Fruit fly (Drosophila melanogaster): Measurements from ENCODE around the gene CG34250.

Gene CG34250

dm6 chr3L:17428779-17429178 is 47.2 kb upstream of the CG34250 start, which contains the start of gene Gorab (continued):
- TF ChIP-seq CG14014 (GFP tag; IDR thresholded peaks at IDR 0.05), result peak; percentile 94
- peak; percentile 77 for TF ChIP-seq tup (GFP tag; optimal IDR thresholded peaks at IDR 0.05)
- TF ChIP-seq Hr39 (optimal IDR thresholded peaks at IDR 0.05), result no peak
- TF ChIP-seq gfzf (GFP tag; optimal IDR thresholded peaks at IDR 0.05), result peak; percentile 20
- peak; percentile 8 for TF ChIP-seq btn (GFP tag; optimal IDR thresholded peaks at IDR 0.05)
- TF ChIP-seq gro (GFP tag; optimal IDR thresholded peaks at IDR 0.05), result peak; percentile 72
- peak; percentile 87 for TF ChIP-seq CG10147 (GFP tag; optimal IDR thresholded peaks at IDR 0.05)
- TF ChIP-seq CG17359 (tag; optimal IDR thresholded peaks at IDR 0.05), result peak; percentile 88
- peak; percentile 75 for TF ChIP-seq Dp (GFP tag; optimal IDR thresholded peaks at IDR 0.05)
- no peak for TF ChIP-seq prd (optimal IDR thresholded peaks at IDR 0.05)
- TF ChIP-seq prd (GFP tag; IDR thresholded peaks at IDR 0.05), result peak; percentile 98
- TF ChIP-seq gsb-n (tag; optimal IDR thresholded peaks at IDR 0.05), result peak; percentile 52
- no peak for TF ChIP-seq CG34376 (GFP tag; optimal IDR thresholded peaks at IDR 0.05)
- peak; percentile 80 for TF ChIP-seq CG18599 (GFP tag; optimal IDR thresholded peaks at IDR 0.05)
- no peak for TF ChIP-seq salm (tag; optimal IDR thresholded peaks at IDR 0.05)
- TF ChIP-seq Hmr (GFP tag; optimal IDR thresholded peaks at IDR 0.05), result peak; percentile 67
- no peak for TF ChIP-seq CG12071 (GFP tag; optimal IDR thresholded peaks at IDR 0.05)
- peak; percentile 89 for TF ChIP-seq ro (GFP tag; IDR thresholded peaks at IDR 0.05)
- peak; percentile 92 for TF ChIP-seq Mad (GFP tag; optimal IDR thresholded peaks at IDR 0.05)
- TF ChIP-seq H15 (GFP tag; IDR thresholded peaks at IDR 0.05), result peak; percentile 91
- peak; percentile 47 for TF ChIP-seq CG1529 (GFP tag; optimal IDR thresholded peaks at IDR 0.05)
- no peak for TF ChIP-seq schlank (tag; optimal IDR thresholded peaks at IDR 0.05)
- no peak for TF ChIP-seq mirr (GFP tag; optimal IDR thresholded peaks at IDR 0.05)
- TF ChIP-seq CG13123 (GFP tag; optimal IDR thresholded peaks at IDR 0.05), result peak; percentile 85
- peak; percentile 94 for TF ChIP-seq CG4730 (GFP tag; IDR thresholded peaks at IDR 0.05)
- peak; percentile 85; the same call in 2 of the 3 replicates for TF ChIP-seq so (GFP tag; IDR thresholded peaks at IDR 0.05)
- no peak for TF ChIP-seq br (optimal IDR thresholded peaks at IDR 0.05)
- peak; percentile 87 for TF ChIP-seq CG11504 (tag; optimal IDR thresholded peaks at IDR 0.05)
- TF ChIP-seq CG11560 (tag; IDR thresholded peaks at IDR 0.05), result peak; percentile 93
- TF ChIP-seq trem (tag; optimal IDR thresholded peaks at IDR 0.05), result peak; percentile 91
- peak; percentile 92 for TF ChIP-seq otp (GFP tag; IDR thresholded peaks at IDR 0.05)
- peak; percentile 5 for TF ChIP-seq kni (GFP tag; optimal IDR thresholded peaks at IDR 0.05)
- TF ChIP-seq CG17385 (GFP tag; optimal IDR thresholded peaks at IDR 0.05), result peak; percentile 68
- TF ChIP-seq nau (GFP tag; optimal IDR thresholded peaks at IDR 0.05), result peak; percentile 57
- no peak for TF ChIP-seq CG14965 (GFP tag; optimal IDR thresholded peaks at IDR 0.05; ENCODE audit: borderline replicate concordance)
- TF ChIP-seq Trl (optimal IDR thresholded peaks at IDR 0.05), result no peak
- peak; percentile 4 for TF ChIP-seq Trl (GFP tag; optimal IDR thresholded peaks at IDR 0.05)
- TF ChIP-seq lmd (GFP tag; IDR thresholded peaks at IDR 0.05), result peak; percentile 94
- TF ChIP-seq fd102C (GFP tag; optimal IDR thresholded peaks at IDR 0.05), result no peak
- TF ChIP-seq CG7745 (tag; optimal IDR thresholded peaks at IDR 0.05), result no peak
- peak; percentile 48; the same call in 2 of the 3 replicates for TF ChIP-seq CG16813 (GFP tag; IDR thresholded peaks at IDR 0.05; ENCODE audit: partially characterized antibody)
- peak; percentile 86 for TF ChIP-seq CG4820 (GFP tag; optimal IDR thresholded peaks at IDR 0.05)
- TF ChIP-seq nerfin-1 (tag; optimal IDR thresholded peaks at IDR 0.05), result peak; percentile 54
- peak; percentile 88 for TF ChIP-seq NfI (GFP tag; optimal IDR thresholded peaks at IDR 0.05)
- TF ChIP-seq CG33557 (GFP tag; optimal IDR thresholded peaks at IDR 0.05), result peak; percentile 55
- TF ChIP-seq Doc3 (GFP tag; IDR thresholded peaks at IDR 0.05; ENCODE audit: partially characterized antibody), result peak; percentile 42; the same call in 1 of the 3 replicates
- peak; percentile 79 for TF ChIP-seq Fer2 (tag; optimal IDR thresholded peaks at IDR 0.05)
- peak; percentile 6 for TF ChIP-seq Hey (tag; optimal IDR thresholded peaks at IDR 0.05)
- no peak for TF ChIP-seq CG2129 (GFP tag; IDR thresholded peaks at IDR 0.05; ENCODE audit: partially characterized antibody)
- peak; percentile 72 for TF ChIP-seq slp2 (GFP tag; optimal IDR thresholded peaks at IDR 0.05)
- TF ChIP-seq CG11247 (GFP tag; IDR thresholded peaks at IDR 0.05), result peak; percentile 93
- peak; percentile 87 for TF ChIP-seq E2f2 (GFP tag; IDR thresholded peaks at IDR 0.05)
